Worm (Caenorhabditis elegans) whole organism, L4/young adult: ENCODE measurements around the gene Y75B8A.34.
"Not testable (repeated sequence)": the region's sequence is repeated elsewhere in the genome, so short reads cannot be mapped to it uniquely, and the experiment has no call there.

Experiments
- W03F9.2 ChIP-seq: fragments of 150-350 bp; optimal IDR thresholded peaks from 2 replicates; lab custom pipeline; 2014; ENCODE audit warnings: missing biosample characterization, missing genetic modification characterization
- dao-5 ChIP-seq: sonication (generic microtip); optimal IDR thresholded peaks from 2 replicates; lab custom pipeline; 2016; ENCODE audit warnings: missing genotype, missing genetic modification characterization, moderate library complexity, missing compliant biosample characterization
- him-1 ChIP-seq: sonication (generic microtip); optimal IDR thresholded peaks from 2 replicates; lab custom pipeline; 2016; ENCODE audit warnings: missing genotype, missing genetic modification reagents, missing genetic modification characterization, missing compliant biosample characterization

Y75B8A.34 gene

DNA sequence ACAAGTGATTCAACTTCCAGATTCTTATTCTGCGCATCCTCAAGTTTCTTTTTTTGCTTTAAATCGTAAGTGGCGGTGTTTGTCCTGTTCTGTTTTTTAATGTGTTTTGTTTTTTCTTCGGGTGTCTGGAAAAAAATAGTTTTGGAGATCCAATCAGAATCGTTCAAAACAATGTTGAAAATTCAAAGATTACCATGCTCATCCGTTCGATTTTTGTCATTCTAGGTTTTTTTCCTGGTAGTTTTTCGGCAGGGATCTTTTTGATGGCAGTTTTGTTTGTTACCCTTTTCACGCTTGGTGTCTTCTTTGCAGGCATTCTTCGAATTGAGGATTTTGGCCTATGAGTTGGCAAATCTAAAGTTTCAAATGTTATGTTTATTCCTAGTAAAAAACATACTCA, 2.8 kb upstream of the Y75B8A.34 start:
- no peak for TF ChIP-seq W03F9.2
- no peak for TF ChIP-seq dao-5 (tag; lab: Kevin White, UChicago)

DNA sequence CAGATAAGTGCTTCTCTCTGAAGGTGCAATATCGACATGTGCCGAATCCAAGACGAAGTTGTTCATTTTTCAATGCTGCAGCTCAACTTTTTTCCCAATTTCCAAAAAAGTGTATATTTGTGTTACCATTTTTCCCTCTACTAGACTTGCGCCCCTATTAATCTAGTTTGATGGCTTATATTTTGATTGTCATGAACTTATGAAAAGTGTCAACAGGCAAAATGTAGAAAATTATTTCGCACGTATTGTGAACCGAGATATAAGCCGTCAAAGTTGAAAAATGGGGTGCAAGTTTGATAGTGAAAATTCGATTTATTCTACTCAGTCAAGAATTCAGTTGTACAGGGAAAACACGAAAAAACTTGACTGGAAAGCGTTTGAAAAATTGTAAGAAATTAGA, 904 bp upstream of the Y75B8A.34 start, which contains the start of gene Y75B8A.32:
TSS of gene Y75B8A.32 (minus strand) at position 101 of the 400 bp plus-strand sequence.
- TF ChIP-seq dao-5 (tag; lab: Kevin White, UChicago), result no peak
- no peak for TF ChIP-seq him-1 (tag; lab: Kevin White, UChicago)
- TF ChIP-seq W03F9.2, result no peak

DNA sequence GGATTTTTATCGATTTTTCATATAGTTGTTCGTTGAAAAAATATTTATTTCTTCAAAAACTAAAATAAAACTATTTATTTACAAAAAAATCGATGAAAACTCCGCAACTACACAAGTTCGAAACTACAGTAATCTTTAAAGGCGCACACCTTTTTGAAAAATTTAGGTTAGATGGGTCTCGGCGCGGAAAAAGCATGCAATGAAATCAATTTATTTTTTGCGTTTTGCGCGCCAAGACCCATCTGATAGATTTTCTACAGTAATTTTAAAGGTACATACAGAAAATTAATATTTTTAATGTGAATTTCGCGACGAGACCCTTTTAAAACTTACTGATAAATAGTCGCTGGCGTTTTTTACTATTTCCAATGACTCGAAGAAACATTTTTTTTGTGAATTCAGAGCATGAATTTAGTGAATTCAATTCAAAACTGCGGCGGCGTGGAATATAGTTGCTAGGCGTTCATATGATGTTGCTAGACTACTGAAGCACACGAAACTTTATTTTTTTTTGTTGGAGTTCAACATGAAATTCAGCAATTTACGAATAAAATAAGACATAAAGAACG, 7.7 kb downstream of the Y75B8A.34 start, which contains the start of gene Y75B8A.33:
TSS of gene Y75B8A.33 (minus strand) at position 385 of the 569 bp plus-strand sequence.
- TF ChIP-seq him-1 (tag; lab: Kevin White, UChicago) (no peak), dao-5 (tag; lab: Kevin White, UChicago) (no peak)

- no peak for TF ChIP-seq him-1 (tag; lab: Kevin White, UChicago)
- no peak for TF ChIP-seq dao-5 (tag; lab: Kevin White, UChicago)
- TF ChIP-seq W03F9.2, result no peak
Measured at ce11 chrIII:12367891-12368290, 8.5 kb downstream of the Y75B8A.34 start.

DNA sequence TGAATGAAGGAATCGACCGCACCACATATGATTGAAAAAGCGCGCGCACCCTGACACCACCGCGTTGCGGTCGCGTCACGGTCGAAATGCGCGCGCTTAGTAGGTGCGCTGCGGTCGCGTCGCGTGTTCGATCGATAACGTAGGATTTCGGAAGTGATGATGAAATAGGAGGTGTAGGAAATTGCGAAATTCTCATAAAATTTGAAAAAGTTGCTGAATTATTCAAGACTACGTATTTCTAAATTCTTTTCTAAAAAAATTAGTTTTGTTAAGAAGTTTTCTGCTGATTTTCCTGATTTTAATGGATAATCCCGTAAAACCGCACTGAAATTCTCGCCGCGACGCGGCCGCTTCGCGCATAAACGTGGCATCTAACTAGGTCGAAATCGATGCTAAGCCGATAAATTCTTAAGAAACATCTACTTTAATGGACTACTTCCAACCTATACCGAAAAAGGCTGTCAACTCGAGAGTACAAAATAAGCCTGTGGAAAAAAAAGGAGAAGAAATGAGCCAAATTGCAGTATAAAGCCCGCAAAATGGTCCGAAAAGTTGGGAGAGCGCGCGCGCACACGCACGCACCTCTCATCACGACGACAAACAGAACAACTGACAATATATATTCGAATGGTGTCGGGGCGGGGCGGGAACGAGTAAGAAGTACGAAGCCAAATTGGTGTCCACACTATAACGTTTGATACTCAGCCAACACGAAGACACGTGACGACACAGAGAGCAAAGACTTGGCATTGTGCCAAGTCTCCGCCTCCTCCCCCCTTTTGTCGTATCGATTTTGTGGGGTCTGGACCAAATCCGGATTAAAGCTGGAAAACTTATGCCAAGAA, 9.3 kb downstream of the Y75B8A.34 start, which contains the start of gene his-72:
TSS of gene his-72 (minus strand) at position 589 of the 845 bp plus-strand sequence.
- TF ChIP-seq him-1 (tag; lab: Kevin White, UChicago), result no peak

DNA sequence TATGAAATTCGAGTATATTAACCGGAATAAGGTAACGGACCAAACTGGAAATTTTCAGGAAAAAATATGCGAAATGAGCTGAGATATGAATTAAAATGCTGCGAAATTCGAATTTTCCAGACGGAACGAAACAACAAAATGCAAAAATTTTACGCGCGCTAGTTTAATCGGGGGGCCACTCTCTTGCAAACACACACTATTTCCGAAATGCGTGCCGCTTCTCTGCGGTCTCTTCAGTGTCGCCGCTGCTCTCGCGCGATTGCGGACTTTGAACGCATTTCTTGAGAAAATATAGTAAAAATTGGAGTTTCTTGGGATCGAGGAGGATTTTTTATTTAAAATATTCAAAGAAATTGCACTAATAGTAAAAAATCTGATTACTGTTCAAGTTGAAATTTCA, 10.1 kb downstream of the Y75B8A.34 start:
- TF ChIP-seq him-1 (tag; lab: Kevin White, UChicago), result no peak
- no peak for TF ChIP-seq dao-5 (tag; lab: Kevin White, UChicago)
- no peak for TF ChIP-seq W03F9.2

DNA sequence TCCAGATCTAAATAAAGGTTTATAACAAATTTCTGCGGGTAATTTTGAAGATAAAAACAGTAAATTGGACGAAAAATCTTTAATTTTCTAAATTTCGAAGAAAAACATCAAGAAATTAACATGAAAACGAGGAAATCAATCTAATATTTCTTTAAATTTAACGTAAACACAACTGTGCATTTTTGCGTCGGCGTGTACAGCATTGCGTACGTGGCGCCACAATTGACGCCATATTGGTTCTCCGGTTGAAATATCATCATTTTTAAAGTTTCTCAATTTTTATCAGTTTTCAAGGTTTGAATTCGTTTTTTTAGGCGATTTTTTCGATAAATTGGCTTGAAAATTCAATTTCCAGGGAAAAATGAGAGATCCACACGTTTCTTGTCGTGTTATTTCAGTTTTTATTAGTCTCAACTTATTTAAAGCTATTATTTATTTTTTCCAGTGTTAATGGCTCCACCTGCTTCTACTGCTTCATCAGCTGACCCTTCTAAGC, 10.7 kb downstream of the Y75B8A.34 start, which contains the start of gene rpt-6:
TSS of gene rpt-6 (plus strand) at position 446 of the 496 bp plus-strand sequence.
- TF ChIP-seq him-1 (tag; lab: Kevin White, UChicago) (no peak), dao-5 (tag; lab: Kevin White, UChicago) (no peak), W03F9.2 (peak; percentile 57)

DNA sequence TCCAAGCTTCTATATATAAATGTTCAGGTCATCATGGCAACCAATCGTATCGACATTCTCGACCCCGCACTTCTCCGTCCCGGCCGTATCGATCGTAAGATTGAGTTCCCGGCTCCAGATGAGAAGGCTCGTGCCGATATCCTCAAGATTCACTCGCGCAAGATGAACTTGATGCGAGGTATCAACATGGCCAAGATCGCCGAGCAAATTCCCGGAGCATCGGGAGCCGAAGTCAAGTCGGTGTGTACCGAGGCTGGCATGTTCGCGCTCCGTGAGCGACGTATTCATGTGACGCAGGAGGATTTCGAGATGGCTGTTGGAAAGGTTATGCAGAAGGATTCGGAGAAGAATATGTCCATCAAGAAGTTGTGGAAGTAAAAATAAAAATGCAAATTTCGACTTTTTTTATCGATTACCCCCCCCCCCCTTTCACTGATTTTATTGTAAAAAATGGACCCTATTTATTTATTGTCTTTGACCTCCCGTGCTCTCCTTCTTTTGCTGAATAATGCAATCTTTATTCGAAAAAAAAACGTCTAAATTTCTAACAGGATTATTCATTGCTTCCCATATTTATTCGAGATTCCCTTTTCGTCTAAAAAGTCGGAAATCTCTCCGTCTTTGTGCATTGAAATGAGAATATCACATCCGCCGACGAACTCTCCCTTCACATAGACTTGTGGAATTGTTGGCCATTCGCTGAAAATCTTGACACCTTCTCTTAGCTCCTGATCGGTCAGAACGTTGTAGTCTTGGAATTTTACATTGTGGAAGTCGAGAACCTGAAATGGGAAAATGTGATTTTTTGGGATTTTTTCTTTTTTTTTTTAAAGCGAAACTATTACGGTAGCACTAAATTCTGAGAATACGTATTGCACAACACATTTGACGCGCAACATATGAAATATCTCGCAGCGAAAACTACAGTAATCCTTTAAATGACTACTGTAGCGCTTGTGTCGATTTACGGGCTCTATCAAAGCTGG, 13.0 kb downstream of the Y75B8A.34 start:
- no peak for TF ChIP-seq him-1 (tag; lab: Kevin White, UChicago)
- TF ChIP-seq dao-5 (tag; lab: Kevin White, UChicago), result no peak
- TF ChIP-seq W03F9.2, result no peak

DNA sequence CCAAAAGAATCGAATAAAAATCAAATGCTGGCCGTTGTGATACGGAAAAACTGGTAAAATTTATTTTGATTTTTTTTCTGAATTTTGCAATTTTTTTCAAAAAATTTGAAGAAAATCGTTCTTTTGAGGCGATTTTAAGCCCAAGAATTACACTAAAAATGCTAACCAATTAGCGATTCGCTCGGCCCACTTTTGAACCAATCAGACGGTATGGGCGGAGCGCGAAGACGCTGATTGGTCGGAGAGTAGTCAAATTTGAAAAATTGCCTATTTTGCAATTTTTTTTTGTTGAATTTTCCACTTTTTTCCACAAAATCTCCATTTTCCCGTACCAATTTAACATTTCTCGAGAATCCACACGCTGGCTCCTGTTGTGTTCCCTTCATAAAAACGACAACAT, 13.9 kb downstream of the Y75B8A.34 start:
- TF ChIP-seq W03F9.2, result no peak
- no peak for TF ChIP-seq him-1 (tag; lab: Kevin White, UChicago)
- TF ChIP-seq dao-5 (tag; lab: Kevin White, UChicago), result no peak

DNA sequence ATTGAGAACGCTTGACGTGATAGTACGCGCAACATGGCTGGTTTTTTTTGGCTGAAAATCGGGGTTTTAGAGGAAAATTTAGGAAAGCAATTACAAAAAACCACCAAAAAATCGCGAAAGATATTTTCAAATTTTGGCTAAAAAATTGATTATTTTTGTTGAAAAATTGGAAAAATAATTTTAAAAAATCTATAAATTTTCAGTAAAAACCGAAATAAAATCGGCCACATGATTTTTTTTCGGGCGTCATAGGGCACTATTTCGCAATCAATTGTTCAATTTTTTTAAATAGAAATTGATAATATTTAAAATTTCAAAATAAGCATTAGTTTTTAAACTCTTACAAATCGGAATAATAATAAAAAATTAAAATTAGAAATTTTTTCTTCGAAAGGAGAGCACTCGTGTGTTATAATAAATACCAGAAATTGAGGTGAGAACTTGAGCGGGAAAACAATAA, 14.5 kb downstream of the Y75B8A.34 start, which contains the start of gene glrx-5:
TSS of gene glrx-5 (minus strand) at position 51 of the 460 bp plus-strand sequence.
- TF ChIP-seq him-1 (tag; lab: Kevin White, UChicago) (no peak), W03F9.2 (no peak), dao-5 (tag; lab: Kevin White, UChicago) (no peak)

DNA sequence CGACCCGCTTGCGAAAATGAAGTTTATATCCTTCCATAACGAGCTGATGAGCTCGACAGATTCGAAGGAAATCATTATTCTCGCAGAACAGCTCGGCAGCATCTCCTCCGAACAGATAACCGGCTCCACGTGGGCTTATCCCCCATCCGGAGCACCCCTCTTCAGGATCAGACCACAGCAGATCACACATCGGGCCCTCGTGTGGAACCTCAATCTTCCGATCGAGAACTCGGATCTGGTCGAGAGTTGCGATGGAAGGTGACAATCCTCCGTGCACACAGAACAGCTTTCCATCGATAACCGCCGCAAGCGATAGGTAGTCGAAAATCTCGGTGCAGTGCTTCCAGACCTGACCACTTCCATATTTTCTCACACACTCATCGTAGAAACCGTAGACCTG, 16.2 kb downstream of the Y75B8A.34 start:
- no peak for TF ChIP-seq W03F9.2
- no peak for TF ChIP-seq him-1 (tag; lab: Kevin White, UChicago)
- TF ChIP-seq dao-5 (tag; lab: Kevin White, UChicago), result no peak

DNA sequence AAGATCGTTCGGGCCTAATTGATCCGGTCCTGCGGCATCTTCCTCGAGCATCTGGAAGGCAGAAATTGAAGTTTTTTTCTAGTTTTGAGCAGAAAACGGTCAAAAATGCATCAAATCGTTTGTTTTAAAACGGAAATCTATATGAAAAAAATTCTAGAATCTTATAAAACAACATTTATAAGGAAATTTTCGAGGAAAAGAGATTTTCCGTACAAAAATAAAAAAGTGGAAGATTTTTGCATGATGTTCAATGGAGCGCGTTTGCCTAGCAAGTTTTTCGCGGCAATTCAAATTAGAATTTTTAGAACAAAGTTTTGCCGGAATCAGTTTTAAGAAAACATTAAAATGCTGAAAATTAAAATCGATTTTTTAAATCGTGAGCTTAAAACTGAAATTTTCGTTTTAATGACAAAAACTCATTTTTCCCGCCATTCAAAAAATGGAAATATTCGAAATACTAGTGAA, 17.9 kb downstream of the Y75B8A.34 start, which contains the start of gene pph-4.2:
TSS of gene pph-4.2 (minus strand) at position 51 of the 465 bp plus-strand sequence.
- peak; percentile 9 for TF ChIP-seq W03F9.2
- no peak for TF ChIP-seq dao-5 (tag; lab: Kevin White, UChicago)
- TF ChIP-seq him-1 (tag; lab: Kevin White, UChicago), result no peak

- TF ChIP-seq W03F9.2; dao-5 (tag; lab: Kevin White, UChicago); him-1 (tag; lab: Kevin White, UChicago): not testable (repeated sequence)
Measured at ce11 chrIII:12383709-12384108, 24.3 kb downstream of the Y75B8A.34 start, which contains the start of gene Y49E10.4. Y49E10.4 (minus strand) TSS chrIII:12383809.
